Fruit fly (Drosophila melanogaster): ENCODE results near the gene CG4829.
A peak's percentile ranks its signal among the peaks of the same experiment; 100 is the strongest.

CG4829 gene

DNA sequence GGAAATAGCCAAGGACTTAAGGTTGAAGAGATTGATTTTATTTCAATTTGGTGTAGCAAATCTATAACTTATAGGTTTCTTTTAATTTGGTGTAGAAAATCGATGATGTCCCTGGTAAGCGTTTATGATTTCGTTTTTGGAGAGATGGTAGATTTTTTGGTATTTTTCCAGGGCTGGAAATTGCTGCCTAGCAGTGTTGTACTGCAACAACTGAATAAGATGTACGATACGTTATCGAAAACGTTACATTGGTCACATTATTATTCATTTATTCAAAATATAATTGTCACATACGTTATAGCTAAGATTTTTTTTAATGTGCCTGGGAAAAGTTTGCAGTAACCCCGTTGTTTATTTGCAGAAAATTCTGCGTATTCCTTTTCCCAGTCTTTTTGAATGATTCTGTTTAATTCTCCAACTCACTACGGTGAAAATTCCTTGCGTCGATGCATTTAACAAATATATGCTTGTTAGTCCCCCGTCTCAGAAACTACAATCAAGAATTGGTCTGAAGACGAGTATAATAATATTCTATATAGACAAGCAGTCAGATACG, 24.6 kb upstream of the CG4829 start, which contains the start of the genes CG9609 and Sap30 (continued):
- TF ChIP-seq CG2202 (tag; optimal IDR thresholded peaks at IDR 0.05) = no peak
- TF ChIP-seq gcm (GFP tag; optimal IDR thresholded peaks at IDR 0.05) = no peak
- no peak for TF ChIP-seq Dfd (GFP tag; optimal IDR thresholded peaks at IDR 0.05)
- TF ChIP-seq CG8944 (GFP tag; optimal IDR thresholded peaks at IDR 0.05) = no peak
- TF ChIP-seq CG13287 (GFP tag; IDR thresholded peaks at IDR 0.05; ENCODE audit: partially characterized antibody) = peak; percentile 15; the same call in 1 of the 2 replicates
- TF ChIP-seq CG6813 (GFP tag; optimal IDR thresholded peaks at IDR 0.05) = no peak
- TF ChIP-seq zfh1 (GFP tag; IDR thresholded peaks at IDR 0.05) = no peak
- TF ChIP-seq fd64A (GFP tag; optimal IDR thresholded peaks at IDR 0.05) = no peak
- no peak for TF ChIP-seq Dad (GFP tag; optimal IDR thresholded peaks at IDR 0.05)
- peak; percentile 71 for TF ChIP-seq Med (GFP tag)
- TF ChIP-seq schlank (tag; optimal IDR thresholded peaks at IDR 0.05) = no peak
- TF ChIP-seq CG7556 (GFP tag; optimal IDR thresholded peaks at IDR 0.05) = no peak
- TF ChIP-seq Mes4 (GFP tag; optimal IDR thresholded peaks at IDR 0.05) = no peak
- TF ChIP-seq CG2199 (GFP tag; IDR thresholded peaks at IDR 0.05) = no peak
- TF ChIP-seq ase (GFP tag; IDR thresholded peaks at IDR 0.05) = no peak
- no peak for TF ChIP-seq Side (GFP tag; optimal IDR thresholded peaks at IDR 0.05)
- no peak for TF ChIP-seq CG2129 (GFP tag; IDR thresholded peaks at IDR 0.05; ENCODE audit: partially characterized antibody)
- no peak for TF ChIP-seq CG7271 (tag; optimal IDR thresholded peaks at IDR 0.05)
- no peak for TF ChIP-seq seq (GFP tag; IDR thresholded peaks at IDR 0.05)
- 0 out of 3 replicates have a peak, but pooled peaks have one; percentile 41 for TF ChIP-seq Doc3 (GFP tag; IDR thresholded peaks at IDR 0.05; ENCODE audit: partially characterized antibody)
- TF ChIP-seq sna (GFP tag; IDR thresholded peaks at IDR 0.05; ENCODE audit: partially characterized antibody) = no peak
- TF ChIP-seq CG14710 (tag; optimal IDR thresholded peaks at IDR 0.05) = peak; percentile 61
- no peak for TF ChIP-seq salm (tag; optimal IDR thresholded peaks at IDR 0.05)
- TF ChIP-seq CG33213 (GFP tag; optimal IDR thresholded peaks at IDR 0.05) = no peak
- TF ChIP-seq onecut (GFP tag; IDR thresholded peaks at IDR 0.05) = peak; percentile 84
- no peak for TF ChIP-seq CG9797 (GFP tag; optimal IDR thresholded peaks at IDR 0.05)
- TF ChIP-seq Hr51 (GFP tag; optimal IDR thresholded peaks at IDR 0.05) = no peak
- no peak for TF ChIP-seq H2.0 (GFP tag; IDR thresholded peaks at IDR 0.05)
- no peak for TF ChIP-seq CG3163 (GFP tag; optimal IDR thresholded peaks at IDR 0.05)
- no peak for TF ChIP-seq Kr (GFP tag; optimal IDR thresholded peaks at IDR 0.05)
- TF ChIP-seq CG11504 (tag; optimal IDR thresholded peaks at IDR 0.05) = no peak
- TF ChIP-seq zen2 (GFP tag; IDR thresholded peaks at IDR 0.05; ENCODE audit: partially characterized antibody) = no peak
- no peak for TF ChIP-seq CG12299 (tag; optimal IDR thresholded peaks at IDR 0.05)
- no peak for TF ChIP-seq dan (GFP tag; IDR thresholded peaks at IDR 0.05)
- no peak for TF ChIP-seq ap (GFP tag; IDR thresholded peaks at IDR 0.05)
- TF ChIP-seq tup (GFP tag; optimal IDR thresholded peaks at IDR 0.05) = no peak
- TF ChIP-seq ab (GFP tag; optimal IDR thresholded peaks at IDR 0.05) = no peak
- no peak for TF ChIP-seq oc (tag; optimal IDR thresholded peaks at IDR 0.05)
- TF ChIP-seq sr (GFP tag; IDR thresholded peaks at IDR 0.05) = no peak
- TF ChIP-seq CG6683 (GFP tag; optimal IDR thresholded peaks at IDR 0.05) = no peak
- no peak for TF ChIP-seq Ravus (GFP tag; IDR thresholded peaks at IDR 0.05)
- no peak for TF ChIP-seq B-H2 (GFP tag; optimal IDR thresholded peaks at IDR 0.05)
- no peak for TF ChIP-seq CG14050 (GFP tag; IDR thresholded peaks at IDR 0.05)
- no peak for TF ChIP-seq Dll (GFP tag; IDR thresholded peaks at IDR 0.05; ENCODE audit: partially characterized antibody)
- TF ChIP-seq Drgx (GFP tag; IDR thresholded peaks at IDR 0.05) = no peak
- no peak for TF ChIP-seq Sox102F (GFP tag; optimal IDR thresholded peaks at IDR 0.05)
- no peak for TF ChIP-seq CG2889 (GFP tag; IDR thresholded peaks at IDR 0.05)
- no peak for TF ChIP-seq CG13894 (tag; optimal IDR thresholded peaks at IDR 0.05)
- no peak for TF ChIP-seq Usf (GFP tag; optimal IDR thresholded peaks at IDR 0.05)
- TF ChIP-seq CG9932 (GFP tag; IDR thresholded peaks at IDR 0.05) = peak; percentile 26; the same call in 1 of the 2 replicates

Data from whole organism, embryonic.